Fruit fly (Drosophila melanogaster): ENCODE data around the gene Sfp93F.

DNA sequence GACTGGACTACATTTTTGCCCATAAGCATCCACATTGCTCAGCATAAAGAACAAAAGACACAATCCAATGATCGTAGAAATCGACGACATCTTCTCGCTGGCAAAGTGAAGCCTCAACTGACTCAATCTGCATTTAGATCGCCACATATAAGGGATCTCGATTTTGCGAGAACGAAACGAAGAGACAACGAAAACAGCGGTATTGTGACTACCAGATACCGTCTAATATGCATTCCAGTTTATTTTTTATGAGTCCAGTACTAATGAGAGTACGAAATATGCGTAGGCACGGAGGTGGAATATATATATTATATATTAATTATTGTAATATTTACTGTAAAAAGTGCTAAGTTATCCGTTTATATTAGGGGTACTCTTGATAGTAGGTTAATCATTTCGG is 2.9 kb upstream of the Sfp93F start, which contains the start of gene CG34034:
- no peak for TF ChIP-seq rgr (GFP tag; optimal IDR thresholded peaks at IDR 0.05)
- no peak for TF ChIP-seq N (GFP tag; optimal IDR thresholded peaks at IDR 0.05)
- TF ChIP-seq h (GFP tag; optimal IDR thresholded peaks at IDR 0.05) = no peak
- TF ChIP-seq fru (GFP tag; optimal IDR thresholded peaks at IDR 0.05) = no peak
- TF ChIP-seq sage (GFP tag; optimal IDR thresholded peaks at IDR 0.05) = no peak
- no peak for TF ChIP-seq GATAd (GFP tag; optimal IDR thresholded peaks at IDR 0.05)
- TF ChIP-seq Mio (GFP tag; optimal IDR thresholded peaks at IDR 0.05) = no peak
- TF ChIP-seq Dif (GFP tag; optimal IDR thresholded peaks at IDR 0.05; ENCODE audit: partially characterized antibody) = no peak
- TF ChIP-seq Hr78 (GFP tag; optimal IDR thresholded peaks at IDR 0.05) = no peak
- TF ChIP-seq pan (optimal IDR thresholded peaks at IDR 0.05) = no peak
- no peak for TF ChIP-seq tai (GFP tag; optimal IDR thresholded peaks at IDR 0.05)
- no peak for TF ChIP-seq CG32264 (GFP tag; optimal IDR thresholded peaks at IDR 0.05)

Measured in whole organism, wandering third instar larva.